Fruit fly (Drosophila melanogaster) whole organism, embryonic: ENCODE data around the gene CG7352.

ENCODE experiments used
- Aef1 ChIP-seq: fragments of 200-800 bp; sonication (Bioruptor generic); IDR thresholded peaks from 3 replicates; pipeline ENCODE4 v1.3.6; 2022; ENCODE audit warnings: missing biosample characterization, missing genetic modification characterization
- Bdp1 ChIP-seq: fragments of 200-800 bp; sonication (Bioruptor generic); optimal IDR thresholded peaks from 3 replicates; lab custom pipeline; 2016; ENCODE audit warnings: missing biosample characterization, missing genetic modification characterization
- CG10147 ChIP-seq: fragments of 200-800 bp; sonication (Bioruptor generic); optimal IDR thresholded peaks from 2 replicates; lab custom pipeline; 2019; ENCODE audit warnings: missing biosample characterization, mild to moderate bottlenecking, missing genetic modification characterization, moderate library complexity
- CG10366 ChIP-seq: fragments of 200-800 bp; sonication (Bioruptor generic); IDR thresholded peaks from 2 replicates; pipeline ENCODE4 v1.3.6; 2022; ENCODE audit warnings: missing biosample characterization, missing genetic modification characterization
- CG13123 ChIP-seq: fragments of 200-800 bp; sonication (Bioruptor generic); optimal IDR thresholded peaks from 2 replicates; lab custom pipeline; 2016; ENCODE audit warnings: missing biosample characterization, missing genetic modification characterization
- CG13287 ChIP-seq: fragments of 200-800 bp; sonication (Bioruptor generic); IDR thresholded peaks from 2 replicates; pipeline ENCODE4 v1.3.6; 2022; ENCODE audit warnings: missing biosample characterization, missing genetic modification characterization; ENCODE audit not compliant: partially characterized antibody
- CG13424 ChIP-seq: fragments of 200-800 bp; sonication (Bioruptor generic); optimal IDR thresholded peaks from 2 replicates; lab custom pipeline; 2019; ENCODE audit warnings: missing biosample characterization, mild to moderate bottlenecking, missing genetic modification characterization, moderate library complexity
- CG14710 ChIP-seq: fragments of 200-800 bp; sonication (Bioruptor generic); optimal IDR thresholded peaks from 3 replicates; lab custom pipeline; 2019; ENCODE audit warnings: missing biosample characterization, mild to moderate bottlenecking, missing genetic modification characterization, moderate library complexity
- CG15696 ChIP-seq: fragments of 200-800 bp; sonication (Bioruptor generic); optimal IDR thresholded peaks from 2 replicates; lab custom pipeline; 2019; ENCODE audit warnings: missing biosample characterization, mild to moderate bottlenecking, missing genetic modification characterization, moderate library complexity
- CG17385 ChIP-seq: fragments of 200-800 bp; sonication (Bioruptor generic); optimal IDR thresholded peaks from 3 replicates; lab custom pipeline; 2018; ENCODE audit warnings: missing biosample characterization, mild to moderate bottlenecking, missing genetic modification characterization
- CG3281 ChIP-seq: fragments of 200-800 bp; sonication (Bioruptor generic); optimal IDR thresholded peaks from 3 replicates; lab custom pipeline; 2017; ENCODE audit warnings: missing biosample characterization, mild to moderate bottlenecking, missing genetic modification characterization
- CG6765 ChIP-seq: fragments of 200-800 bp; sonication (Bioruptor generic); optimal IDR thresholded peaks from 3 replicates; lab custom pipeline; 2017; ENCODE audit warnings: missing biosample characterization, mild to moderate bottlenecking, missing genetic modification characterization
- CG9932 ChIP-seq: fragments of 200-800 bp; sonication (Bioruptor generic); IDR thresholded peaks from 2 replicates; pipeline ENCODE4 v1.3.6; 2022; ENCODE audit warnings: missing biosample characterization, missing genetic modification characterization
- CHES-1-like ChIP-seq: fragments of 200-800 bp; sonication (Bioruptor generic); optimal IDR thresholded peaks from 2 replicates; lab custom pipeline; 2016; ENCODE audit warnings: missing biosample characterization, missing genetic modification characterization
- D ChIP-seq, 2 experiments: fragments of 200-800 bp in 1 of 2; fragments of >200 bp in 1 of 2; sonication (Bioruptor generic) in 1 of 2; optimal IDR thresholded peaks; 2 replicates in 1 of 2; 3 replicates in 1 of 2; lab custom pipeline; 2017; ENCODE audit warnings: mild to moderate bottlenecking in 1 of 2, missing biosample characterization in 1 of 2, missing genetic modification characterization in 1 of 2, missing genetic modification reagents in 1 of 2
- Dad ChIP-seq: fragments of 200-800 bp; sonication (Bioruptor generic); optimal IDR thresholded peaks from 3 replicates; lab custom pipeline; 2016; ENCODE audit warnings: missing biosample characterization, missing genetic modification characterization
- Dip3 ChIP-seq: fragments of 200-800 bp; sonication (Bioruptor generic); optimal IDR thresholded peaks from 3 replicates; lab custom pipeline; 2016; ENCODE audit warnings: missing biosample characterization, missing genetic modification characterization
- Drgx ChIP-seq: fragments of 200-800 bp; sonication (Bioruptor generic); IDR thresholded peaks from 2 replicates; pipeline ENCODE4 v1.3.6; 2022; ENCODE audit warnings: missing biosample characterization, missing genetic modification characterization
- Eip74EF ChIP-seq, 2 experiments: fragments of 200-800 bp in 1 of 2; fragments of >200 bp in 1 of 2; sonication (Bioruptor generic) in 1 of 2; optimal IDR thresholded peaks; 2 replicates each; lab custom pipeline; 2017 to 2019; ENCODE audit warnings: missing biosample characterization in 2 of 2, missing genetic modification characterization in 2 of 2, mild to moderate bottlenecking in 1 of 2, moderate library complexity in 1 of 2
- Fer2 ChIP-seq: fragments of 200-800 bp; sonication (Bioruptor generic); optimal IDR thresholded peaks from 2 replicates; lab custom pipeline; 2018; ENCODE audit warnings: missing biosample characterization, mild to moderate bottlenecking, missing genetic modification characterization, moderate library complexity
- Hmx ChIP-seq: fragments of 200-800 bp; sonication (Bioruptor generic); optimal IDR thresholded peaks from 2 replicates; lab custom pipeline; 2016; ENCODE audit warnings: missing biosample characterization, missing genetic modification characterization
- Hr3 ChIP-seq: fragments of 200-800 bp; sonication (Bioruptor generic); optimal IDR thresholded peaks from 3 replicates; lab custom pipeline; 2016; ENCODE audit warnings: missing biosample characterization, missing genetic modification characterization
- MESR4 ChIP-seq: fragments of 200-800 bp; sonication (Bioruptor generic); optimal IDR thresholded peaks from 2 replicates; lab custom pipeline; 2018; ENCODE audit warnings: missing biosample characterization, mild to moderate bottlenecking, missing genetic modification characterization, moderate library complexity
- NfI ChIP-seq: fragments of 200-800 bp; sonication (Bioruptor generic); optimal IDR thresholded peaks from 3 replicates; lab custom pipeline; 2018; ENCODE audit warnings: missing biosample characterization, mild to moderate bottlenecking, missing genetic modification characterization, moderate library complexity
- Optix ChIP-seq: fragments of 200-800 bp; sonication (Bioruptor generic); IDR thresholded peaks from 3 replicates; pipeline ENCODE4 v1.3.6; 2022; ENCODE audit warnings: missing biosample characterization, missing genetic modification characterization
- PHDP ChIP-seq: fragments of 200-800 bp; sonication (Bioruptor generic); optimal IDR thresholded peaks from 3 replicates; lab custom pipeline; 2018; ENCODE audit warnings: missing biosample characterization, mild to moderate bottlenecking, missing genetic modification characterization, moderate library complexity
- Sin3A ChIP-seq: fragments of >200 bp; optimal IDR thresholded peaks from 2 replicates; lab custom pipeline; 2018
- Sox102F ChIP-seq: fragments of 200-800 bp; sonication (Bioruptor generic); optimal IDR thresholded peaks from 2 replicates; lab custom pipeline; 2018; ENCODE audit warnings: missing biosample characterization, mild to moderate bottlenecking, missing genetic modification characterization, moderate library complexity
- Sry-β ChIP-seq: fragments of 200-800 bp; sonication (Bioruptor generic); optimal IDR thresholded peaks from 2 replicates; lab custom pipeline; 2018; ENCODE audit warnings: missing biosample characterization, mild to moderate bottlenecking, missing genetic modification characterization, moderate library complexity
- Ssrp ChIP-seq: fragments of 200-800 bp; sonication (Bioruptor generic); optimal IDR thresholded peaks from 2 replicates; lab custom pipeline; 2018; ENCODE audit warnings: missing biosample characterization, mild to moderate bottlenecking, missing genetic modification characterization, moderate library complexity
- amos ChIP-seq: fragments of 200-800 bp; sonication (Bioruptor generic); IDR thresholded peaks from 2 replicates; pipeline ENCODE4 v1.3.6; 2022; ENCODE audit warnings: missing biosample characterization, missing genetic modification characterization; ENCODE audit not compliant: partially characterized antibody
- ash1 ChIP-seq: fragments of 200-800 bp; sonication (Bioruptor generic); optimal IDR thresholded peaks from 2 replicates; lab custom pipeline; 2018; ENCODE audit warnings: missing biosample characterization, mild to moderate bottlenecking, missing genetic modification characterization
- bcd ChIP-seq: fragments of 200-800 bp; sonication (Bioruptor generic); optimal IDR thresholded peaks from 2 replicates; lab custom pipeline; 2017; ENCODE audit warnings: missing biosample characterization, mild to moderate bottlenecking, missing genetic modification characterization
- cas ChIP-seq: fragments of 200-800 bp; sonication (Bioruptor generic); IDR thresholded peaks from 2 replicates; pipeline ENCODE4 v1.3.6; 2022; ENCODE audit warnings: missing biosample characterization, missing genetic modification characterization
- chif ChIP-seq, 2 experiments: fragments of 200-800 bp; sonication (Bioruptor generic); optimal IDR thresholded peaks; 3 replicates each; lab custom pipeline; 2016; ENCODE audit warnings: missing biosample characterization in 2 of 2, missing genetic modification characterization in 2 of 2
- da ChIP-seq: fragments of 200-800 bp; sonication (Bioruptor generic); optimal IDR thresholded peaks from 2 replicates; lab custom pipeline; 2016; ENCODE audit warnings: missing biosample characterization, missing genetic modification characterization
- fd96Cb ChIP-seq: fragments of 200-800 bp; sonication (Bioruptor generic); optimal IDR thresholded peaks from 2 replicates; lab custom pipeline; 2018; ENCODE audit warnings: missing biosample characterization, mild to moderate bottlenecking, missing genetic modification characterization, moderate library complexity
- her ChIP-seq: fragments of 200-800 bp; sonication (Bioruptor generic); optimal IDR thresholded peaks from 2 replicates; lab custom pipeline; 2016; ENCODE audit warnings: missing biosample characterization, missing genetic modification characterization
- inv ChIP-seq: fragments of 200-800 bp; sonication (Bioruptor generic); IDR thresholded peaks from 2 replicates; pipeline ENCODE4 v1.3.6; 2022; ENCODE audit warnings: missing biosample characterization, missing genetic modification characterization; ENCODE audit not compliant: partially characterized antibody
- lov ChIP-seq, 2 experiments: fragments of 200-800 bp in 1 of 2; fragments of >200 bp in 1 of 2; sonication (Bioruptor generic) in 1 of 2; IDR thresholded peaks in 1 of 2; optimal IDR thresholded peaks in 1 of 2; 2 replicates in 1 of 2; 3 replicates in 1 of 2; pipeline versions ENCODE4 v1.3.6 to Lab custom; 2017 to 2022; ENCODE audit warnings: missing biosample characterization in 1 of 2, missing genetic modification characterization in 1 of 2
- prd ChIP-seq, 3 experiments: fragments of >200 bp in 2 of 3; fragments of 200-800 bp in 1 of 3; sonication (Bioruptor generic) in 1 of 3; optimal IDR thresholded peaks in 2 of 3; IDR thresholded peaks in 1 of 3; 2 replicates in 2 of 3; 3 replicates in 1 of 3; pipeline versions ENCODE4 v1.3.6 to Lab custom; 2017 to 2022; ENCODE audit warnings: missing biosample characterization in 1 of 3, missing genetic modification characterization in 1 of 3
- rib ChIP-seq: fragments of 200-800 bp; sonication (Bioruptor generic); IDR thresholded peaks from 2 replicates; pipeline ENCODE4 v1.3.6; 2022; ENCODE audit warnings: missing biosample characterization, missing genetic modification characterization
- row ChIP-seq: fragments of 200-800 bp; sonication (Bioruptor generic); IDR thresholded peaks from 3 replicates; pipeline ENCODE4 v1.3.6; 2022; ENCODE audit warnings: missing biosample characterization, missing genetic modification characterization
- sim ChIP-seq: fragments of 200-800 bp; sonication (Bioruptor generic); IDR thresholded peaks from 2 replicates; pipeline ENCODE4 v1.3.6; 2022; ENCODE audit warnings: missing biosample characterization, missing genetic modification characterization
- sna ChIP-seq: fragments of 200-800 bp; sonication (Bioruptor generic); IDR thresholded peaks from 2 replicates; pipeline ENCODE4 v1.3.6; 2022; ENCODE audit warnings: missing biosample characterization, missing genetic modification characterization; ENCODE audit not compliant: partially characterized antibody
- trem ChIP-seq: fragments of 200-800 bp; optimal IDR thresholded peaks from 3 replicates; lab custom pipeline; 2019; ENCODE audit warnings: missing biosample characterization, mild to moderate bottlenecking, missing genetic modification characterization, moderate library complexity
- ttk ChIP-seq: fragments of 200-800 bp; sonication (Bioruptor generic); IDR thresholded peaks from 2 replicates; pipeline ENCODE4 v2.1.2; 2022; ENCODE audit warnings: missing biosample characterization, missing genetic modification characterization
- vnd ChIP-seq: fragments of 200-800 bp; sonication (Bioruptor generic); IDR thresholded peaks from 3 replicates; pipeline ENCODE4 v1.3.6; 2022; ENCODE audit warnings: missing biosample characterization, missing genetic modification characterization; ENCODE audit not compliant: partially characterized antibody

CG7352 gene

DNA sequence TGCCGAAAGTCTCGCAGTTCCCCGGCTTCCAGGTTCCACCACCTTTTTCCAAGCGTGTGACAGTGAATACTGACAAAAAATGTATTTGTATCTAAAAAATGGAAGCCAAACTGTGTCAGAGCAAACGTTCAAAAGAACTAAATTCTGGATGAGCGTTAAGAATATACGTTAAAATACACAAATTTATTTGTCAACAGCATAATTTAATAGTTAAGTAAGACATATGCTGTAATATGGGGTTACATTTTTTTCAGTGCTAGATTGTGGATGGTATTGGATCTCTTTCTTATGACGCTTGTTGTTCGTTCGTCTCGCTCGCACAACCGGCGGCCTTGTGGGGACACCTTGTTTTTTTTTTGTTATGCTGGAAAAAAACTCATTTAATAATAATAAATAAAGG lies 8.2 kb downstream of the CG7352 start (continued):
- TF ChIP-seq inv (GFP tag; lab: Robert Waterston, UW) (no peak), sna (no peak), Sox102F (GFP tag; lab: Kevin White, UChicago) (peak; percentile 96), Drgx (GFP tag; lab: Robert Waterston, UW) (peak; percentile 84), Bdp1 (peak; percentile 90), lov (optimal IDR thresholded peaks at IDR 0.05; lab: Kevin White, UChicago) (no peak), lov (GFP tag; IDR thresholded peaks at IDR 0.05; lab: Robert Waterston, UW) (peak; percentile 63; the same call in 2 of the 3 replicates), Sin3A (lab: Kevin White, UChicago) (no peak), her (peak; percentile 95), Aef1 (GFP tag; lab: Robert Waterston, UW) (peak; percentile 94), Optix (GFP tag; lab: Robert Waterston, UW) (peak; percentile 55; the same call in 1 of the 3 replicates), sim (GFP tag; lab: Robert Waterston, UW) (peak; percentile 82), CHES-1-like (GFP tag; lab: Kevin White, UChicago) (peak; percentile 97), Hmx (GFP tag; lab: Kevin White, UChicago) (peak; percentile 87), CG6765 (peak; percentile 93), vnd (no peak), CG17385 (GFP tag; lab: Kevin White, UChicago) (peak; percentile 92), PHDP (peak; percentile 97), NfI (GFP tag; lab: Kevin White, UChicago) (peak; percentile 96), chif (GFP tag; optimal IDR thresholded peaks at IDR 0.05; lab: Kevin White, UChicago) (peak; percentile 90 to 91), D (optimal IDR thresholded peaks at IDR 0.05; lab: Kevin White, UChicago) (no peak), D (GFP tag; optimal IDR thresholded peaks at IDR 0.05; lab: Kevin White, UChicago) (peak; percentile 88), rib (peak; percentile 96), MESR4 (peak; percentile 63), CG10366 (GFP tag; lab: Robert Waterston, UW) (peak; percentile 94), amos (GFP tag; lab: Robert Waterston, UW) (no peak), CG9932 (GFP tag; lab: Robert Waterston, UW) (peak; percentile 99), da (GFP tag; lab: Kevin White, UChicago) (peak; percentile 64), bcd (GFP tag; lab: Kevin White, UChicago) (peak; percentile 93), Fer2 (tag; lab: Kevin White, UChicago) (peak; percentile 83), CG15696 (tag; lab: Kevin White, UChicago) (peak; percentile 56), CG3281 (GFP tag; lab: Kevin White, UChicago) (peak; percentile 96), CG14710 (tag; lab: Kevin White, UChicago) (peak; percentile 80), CG10147 (GFP tag; lab: Kevin White, UChicago) (peak; percentile 97), ttk (GFP tag; lab: Robert Waterston, UW) (peak; percentile 90), trem (tag; lab: Kevin White, UChicago) (peak; percentile 83), Dad (GFP tag; lab: Kevin White, UChicago) (peak; percentile 94), prd (optimal IDR thresholded peaks at IDR 0.05; lab: Kevin White, UChicago) (no peak), prd (GFP tag; IDR thresholded peaks at IDR 0.05; lab: Robert Waterston, UW) (peak; percentile 94), Hr3 (GFP tag; lab: Kevin White, UChicago) (peak; percentile 93), CG13287 (GFP tag; lab: Robert Waterston, UW) (no peak), fd96Cb (peak; percentile 90), row (GFP tag; lab: Robert Waterston, UW) (peak; percentile 97), CG13123 (GFP tag; lab: Kevin White, UChicago) (peak; percentile 92), Ssrp (tag; lab: Kevin White, UChicago) (peak; percentile 84), Eip74EF (GFP tag; optimal IDR thresholded peaks at IDR 0.05; lab: Kevin White, UChicago) (peak in 1 of 2 experiments; percentile 81), Dip3 (GFP tag; lab: Kevin White, UChicago) (peak; percentile 90), CG13424 (tag; lab: Kevin White, UChicago) (peak; percentile 92), ash1 (GFP tag; lab: Kevin White, UChicago) (peak; percentile 70), Sry-β (GFP tag; lab: Kevin White, UChicago) (no peak), cas (GFP tag; lab: Robert Waterston, UW) (peak; percentile 90)
